Worm (Caenorhabditis elegans): ENCODE results near the gene sec-31.

sec-31 gene

DNA sequence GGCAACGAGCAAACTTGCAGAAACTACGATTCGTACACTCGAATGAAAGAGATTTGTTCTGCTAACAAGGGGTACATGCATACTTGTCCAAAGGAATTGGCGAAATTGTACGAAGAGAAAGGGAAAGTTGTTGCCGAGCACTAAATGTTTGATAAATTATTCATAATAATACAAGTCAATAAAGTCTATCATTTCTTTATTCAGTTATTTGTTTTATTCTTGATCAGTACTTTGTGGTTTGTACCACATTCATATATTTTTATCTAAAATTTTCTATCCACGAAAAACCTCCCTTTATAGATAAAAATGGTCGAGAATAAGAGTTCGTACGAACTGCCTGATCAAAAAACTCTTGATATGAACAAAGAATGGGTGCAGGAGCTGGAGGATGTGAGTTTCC is 51.1 kb downstream of the sec-31 start, which contains the start of gene edg-1:
Gene edg-1 (plus strand): TSS at position 301 of the 400 bp plus-strand sequence.
- TF ChIP-seq nhr-23 (tag; optimal IDR thresholded peaks at IDR 0.05) (no peak), nhr-21 (tag; optimal IDR thresholded peaks at IDR 0.05) (no peak), ceh-82 (tag; optimal IDR thresholded peaks at IDR 0.05) (no peak)

DNA sequence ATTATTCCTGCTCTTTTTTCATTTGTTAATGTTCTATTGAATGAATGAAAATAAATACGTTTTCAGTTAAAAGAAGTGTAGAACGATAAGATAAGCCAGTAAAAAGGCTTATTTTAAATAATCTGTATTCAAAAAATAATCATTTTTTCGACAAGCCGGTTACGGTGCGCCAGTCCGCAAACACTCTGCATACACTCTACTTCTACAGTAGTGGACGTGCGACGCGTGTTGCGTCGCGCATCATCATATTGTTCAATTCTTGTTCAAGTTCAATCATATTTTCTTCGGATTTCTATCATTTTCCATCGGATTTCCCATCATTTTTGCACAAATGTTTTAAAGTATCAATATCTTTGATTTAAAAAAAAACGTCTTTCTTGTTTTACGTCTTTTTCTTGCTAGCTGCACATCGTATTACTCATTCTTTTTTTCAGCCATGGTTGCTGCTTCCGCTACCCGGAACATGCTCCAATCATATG is 51.7 kb downstream of the sec-31 start, which contains the start of gene B0035.18:
Gene B0035.18 (plus strand): TSS at position 429 of the 479 bp plus-strand sequence.
- TF ChIP-seq unc-62 (GFP tag; optimal IDR thresholded peaks at IDR 0.05), result no peak
- TF ChIP-seq lin-11 (tag; optimal IDR thresholded peaks at IDR 0.05), result no peak
- no peak for TF ChIP-seq nhr-12 (tag; optimal IDR thresholded peaks at IDR 0.05)
- TF ChIP-seq ZK546.5 (tag; optimal IDR thresholded peaks at IDR 0.05), result no peak
- no peak for TF ChIP-seq lin-39 (tag; optimal IDR thresholded peaks at IDR 0.05)
- no peak for TF ChIP-seq nhr-10 (tag; optimal IDR thresholded peaks at IDR 0.05)
- no peak for TF ChIP-seq ama-1 (optimal IDR thresholded peaks at IDR 0.05)
- TF ChIP-seq ceh-16 (tag; optimal IDR thresholded peaks at IDR 0.05), result no peak
- no peak for TF ChIP-seq unc-55 (GFP tag; optimal IDR thresholded peaks at IDR 0.05)

DNA sequence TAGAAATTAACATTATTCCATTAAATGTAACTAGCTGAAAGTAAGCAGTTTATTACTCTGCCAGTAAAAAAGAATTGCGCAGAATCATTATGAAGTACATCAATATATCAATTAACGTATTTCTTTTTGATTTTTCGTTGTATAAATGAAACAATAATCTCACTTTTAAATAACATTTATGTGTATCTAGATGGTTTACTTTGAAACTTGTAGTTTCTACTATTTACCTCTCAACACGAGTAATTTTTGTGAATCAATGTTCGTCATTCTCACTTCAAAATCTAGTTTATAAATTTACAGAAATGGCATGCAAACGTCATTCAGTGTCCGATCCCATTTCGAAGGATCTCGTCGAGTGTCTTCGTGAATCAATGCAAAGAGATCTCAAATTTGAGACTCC is 54.5 kb downstream of the sec-31 start, which contains the start of gene gspd-1:
Gene gspd-1 (plus strand): TSS at position 301 of the 400 bp plus-strand sequence.
- TF ChIP-seq C34F6.9 (tag; optimal IDR thresholded peaks at IDR 0.05) (no peak), sma-9 (GFP tag; optimal IDR thresholded peaks at IDR 0.05) (no peak), sma-9 (tag; optimal IDR thresholded peaks at IDR 0.05) (no peak), R02D3.7 (tag; optimal IDR thresholded peaks at IDR 0.05) (no peak), blmp-1 (tag; optimal IDR thresholded peaks at IDR 0.05; ENCODE audit: insufficient read depth) (no peak), skn-1 (tag; optimal IDR thresholded peaks at IDR 0.05) (no peak), ztf-1 (GFP tag; conservative IDR thresholded peaks at IDR 0.05) (no peak), unc-55 (GFP tag; optimal IDR thresholded peaks at IDR 0.05) (no peak), snpc-4 (tag; optimal IDR thresholded peaks at IDR 0.05) (no peak), elt-1 (tag; optimal IDR thresholded peaks at IDR 0.05) (no peak), mdl-1 (tag; optimal IDR thresholded peaks at IDR 0.05) (no peak), sem-4 (tag; optimal IDR thresholded peaks at IDR 0.05) (no peak), nhr-21 (tag; optimal IDR thresholded peaks at IDR 0.05) (no peak), nhr-77 (tag; optimal IDR thresholded peaks at IDR 0.05) (no peak)

ce11 chrIV:11316640-11317039 is 55.0 kb downstream of the sec-31 start:
- TF ChIP-seq skn-1 (tag; optimal IDR thresholded peaks at IDR 0.05) (no peak), ztf-4 (tag; optimal IDR thresholded peaks at IDR 0.05) (no peak), nhr-23 (tag; optimal IDR thresholded peaks at IDR 0.05) (no peak), unc-55 (GFP tag; optimal IDR thresholded peaks at IDR 0.05) (no peak)

ce11 chrIV:11316106-11316505 is 55.5 kb downstream of the sec-31 start:
- TF ChIP-seq peb-1 (tag; optimal IDR thresholded peaks at IDR 0.05) (no peak), mbf-1 (tag; optimal IDR thresholded peaks at IDR 0.05) (no peak), nhr-237 (tag; optimal IDR thresholded peaks at IDR 0.05) (no peak), lin-13 (GFP tag; optimal IDR thresholded peaks at IDR 0.05) (no peak), nhr-129 (tag; optimal IDR thresholded peaks at IDR 0.05) (no peak), lsy-2 (tag; optimal IDR thresholded peaks at IDR 0.05) (peak in 1 of 2 experiments; percentile 0), skn-1 (tag; optimal IDR thresholded peaks at IDR 0.05) (no peak), sem-4 (tag; optimal IDR thresholded peaks at IDR 0.05) (no peak)

DNA sequence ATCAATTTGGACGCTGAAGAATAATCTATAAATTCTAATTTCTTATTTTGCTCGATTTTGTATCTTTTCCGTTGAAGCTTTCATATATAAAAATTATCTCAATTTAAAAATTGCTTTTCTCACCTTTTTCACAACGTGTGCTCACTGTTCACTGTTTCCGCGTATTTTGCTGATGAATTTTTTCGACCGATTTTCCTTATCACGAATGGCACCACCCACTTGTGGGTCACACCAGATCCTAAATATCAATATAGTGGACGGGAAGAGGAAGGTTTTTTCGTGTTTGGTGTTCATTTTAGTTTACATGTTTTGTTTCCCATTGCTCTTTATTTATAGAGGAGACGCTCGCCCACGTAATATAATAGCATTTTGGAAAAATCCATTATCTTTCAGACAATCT is 55.9 kb downstream of the sec-31 start:
- TF ChIP-seq skn-1 (tag; optimal IDR thresholded peaks at IDR 0.05), result no peak

Measured in whole organism, L2 larva.